Worm (Caenorhabditis elegans) whole organism, early embryonic: ENCODE data around the gene fbxb-21.

Source experiments
- ceh-36 ChIP-seq: sonication (generic microtip); optimal IDR thresholded peaks from 2 replicates; lab custom pipeline; 2016; ENCODE audit warnings: missing genetic modification characterization, inconsistent platforms, missing compliant biosample characterization
- hnd-1 ChIP-seq: sonication (generic microtip); optimal IDR thresholded peaks from 2 replicates; lab custom pipeline; 2016; ENCODE audit warnings: missing genetic modification characterization, missing compliant biosample characterization
- tbx-11 ChIP-seq: fragments of 200-800 bp; sonication (Bioruptor generic); IDR thresholded peaks from 2 replicates; pipeline ENCODE4 v1.3.6; 2022; ENCODE audit warnings: missing genetic modification characterization, missing compliant biosample characterization

- TF ChIP-seq hnd-1 (tag; lab: Kevin White, UChicago) (no peak), ceh-36 (tag; lab: Kevin White, UChicago) (no peak), tbx-11 (GFP tag; lab: Robert Waterston, UW) (no peak)
Observed at ce11 chrII:1624572-1624971, 24.1 kb downstream of the fbxb-21 start, which contains the start of gene fbxa-160.
